Worm (Caenorhabditis elegans): ENCODE measurements around the gene M03A1.3.

DNA sequence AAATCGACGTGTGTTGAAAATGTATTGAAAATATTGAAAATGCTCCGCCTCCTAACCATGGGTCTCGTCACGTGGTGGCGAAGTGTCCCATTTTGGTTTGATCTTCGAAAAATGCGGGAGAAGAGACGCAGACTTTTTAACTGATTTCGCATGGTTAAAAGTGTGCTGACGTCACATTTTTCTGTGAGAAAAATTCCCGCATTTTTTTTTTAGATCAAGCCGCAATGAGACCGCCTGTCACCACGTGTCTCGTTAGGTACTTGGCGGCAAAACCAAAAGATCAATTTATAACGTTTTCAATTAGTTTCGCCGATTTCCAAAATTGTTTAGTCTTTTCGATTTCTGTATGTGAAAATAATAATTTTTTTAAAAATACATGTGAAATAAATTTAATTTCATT lies 32.4 kb upstream of the M03A1.3 start:
- TF ChIP-seq elt-3 (tag; optimal IDR thresholded peaks at IDR 0.05) (no peak), ztf-4 (tag; optimal IDR thresholded peaks at IDR 0.05) (no peak), snpc-4 (tag; optimal IDR thresholded peaks at IDR 0.05) (no peak), zag-1 (tag; optimal IDR thresholded peaks at IDR 0.05) (no peak), Y55F3AM.14 (GFP tag; optimal IDR thresholded peaks at IDR 0.05) (no peak), mdl-1 (tag; optimal IDR thresholded peaks at IDR 0.05) (no peak), lsy-2 (tag; optimal IDR thresholded peaks at IDR 0.05) (no peak), lin-13 (GFP tag; optimal IDR thresholded peaks at IDR 0.05) (no peak), nhr-11 (tag; optimal IDR thresholded peaks at IDR 0.05) (no peak), nhr-6 (tag; optimal IDR thresholded peaks at IDR 0.05) (no peak), unc-39 (tag; optimal IDR thresholded peaks at IDR 0.05) (no peak)
